Worm (Caenorhabditis elegans): ENCODE results near the gene msp-50.

DNA sequence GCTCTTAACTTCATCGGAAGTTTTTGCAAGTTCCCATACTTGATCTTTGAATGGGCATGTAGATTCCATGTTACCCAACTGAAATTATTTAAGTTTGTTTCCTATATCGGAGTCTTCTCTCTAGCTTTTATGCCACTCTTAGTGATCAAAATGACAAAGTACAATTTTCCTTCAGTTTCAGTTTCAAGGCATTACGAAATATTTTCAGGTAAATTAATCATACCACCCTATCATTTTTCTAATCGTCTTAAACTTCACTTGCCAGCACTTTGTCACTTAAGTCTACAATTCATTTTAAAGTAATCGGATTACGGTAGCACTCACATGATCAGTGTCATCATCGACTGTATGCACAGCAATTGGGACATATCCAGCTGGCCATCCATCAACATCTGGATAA is 35.1 kb downstream of the msp-50 start:
- TF ChIP-seq nhr-23 (tag; optimal IDR thresholded peaks at IDR 0.05): no peak
- TF ChIP-seq nhr-11 (tag; optimal IDR thresholded peaks at IDR 0.05): no peak
- no peak for TF ChIP-seq crh-2 (tag; optimal IDR thresholded peaks at IDR 0.05)
- TF ChIP-seq ztf-4 (tag; optimal IDR thresholded peaks at IDR 0.05): no peak
- TF ChIP-seq elt-1 (tag; optimal IDR thresholded peaks at IDR 0.05): no peak
- TF ChIP-seq lin-39 (tag; optimal IDR thresholded peaks at IDR 0.05): no peak
- no peak for TF ChIP-seq ZK546.5 (tag; optimal IDR thresholded peaks at IDR 0.05)
